Worm (Caenorhabditis elegans) whole organism, L2 larva: ENCODE data around the gene F56D5.2.

Source experiments
- ZK546.5 ChIP-seq: sonication (generic microtip); optimal IDR thresholded peaks from 2 replicates; lab custom pipeline; 2017; ENCODE audit warnings: missing biosample characterization, missing genetic modification characterization
- gmeb-1 ChIP-seq: fragments of 150-350 bp; optimal IDR thresholded peaks from 2 replicates; lab custom pipeline; 2014; ENCODE audit warnings: missing biosample characterization, missing genetic modification characterization
- lin-11 ChIP-seq: fragments of 150-350 bp; sonication (generic microtip); optimal IDR thresholded peaks from 2 replicates; lab custom pipeline; 2014; ENCODE audit warnings: missing biosample characterization, missing genetic modification characterization, inconsistent platforms, mixed read lengths
- lsy-2 ChIP-seq, 2 experiments: fragments of 150-350 bp in 1 of 2; sonication (generic microtip) in 1 of 2; optimal IDR thresholded peaks; 2 replicates each; lab custom pipeline; 2014 to 2017; ENCODE audit warnings: missing biosample characterization in 2 of 2, missing genetic modification characterization in 2 of 2
- mab-5 ChIP-seq: fragments of 150-350 bp; optimal IDR thresholded peaks from 2 replicates; lab custom pipeline; 2014; ENCODE audit warnings: missing biosample characterization, missing genetic modification characterization
- mdl-1 ChIP-seq, 2 experiments: fragments of 150-350 bp in 1 of 2; sonication (generic microtip) in 1 of 2; optimal IDR thresholded peaks; 2 replicates each; lab custom pipeline; 2017; ENCODE audit warnings: missing biosample characterization in 2 of 2, missing genetic modification characterization in 2 of 2
- nhr-12 ChIP-seq: fragments of 150-350 bp; optimal IDR thresholded peaks from 2 replicates; lab custom pipeline; 2014; ENCODE audit warnings: missing biosample characterization, missing genetic modification characterization
- nhr-23 ChIP-seq: fragments of 150-350 bp; optimal IDR thresholded peaks from 2 replicates; lab custom pipeline; 2014; ENCODE audit warnings: missing biosample characterization, missing genetic modification reagents, missing genetic modification characterization
- skn-1 ChIP-seq: sonication (generic microtip); optimal IDR thresholded peaks from 2 replicates; lab custom pipeline; 2017; ENCODE audit warnings: missing biosample characterization, missing genetic modification characterization
- unc-62 ChIP-seq: fragments of 150-350 bp; optimal IDR thresholded peaks from 2 replicates; lab custom pipeline; 2014; ENCODE audit warnings: missing biosample characterization, missing genetic modification reagents, missing genetic modification characterization
- ztf-11 ChIP-seq: sonication (generic microtip); optimal IDR thresholded peaks from 2 replicates; lab custom pipeline; 2017; ENCODE audit warnings: missing biosample characterization, missing genetic modification characterization

ce11 chrIV:9384826-9385225 is 13.6 kb downstream of the F56D5.2 start, which contains the start of gene C10C5.7:
- TF ChIP-seq lsy-2 (tag; optimal IDR thresholded peaks at IDR 0.05; lab: Kevin White, UChicago) (no peak), ztf-11 (tag; lab: Kevin White, UChicago) (no peak), nhr-23 (tag; lab: Kevin White, UChicago) (no peak), lin-11 (no peak), mab-5 (tag; lab: Kevin White, UChicago) (no peak), skn-1 (tag; lab: Kevin White, UChicago) (no peak), nhr-12 (tag; lab: Kevin White, UChicago) (no peak), unc-62 (GFP tag; lab: Kevin White, UChicago) (no peak), mdl-1 (tag; optimal IDR thresholded peaks at IDR 0.05; lab: Kevin White, UChicago) (no peak), ZK546.5 (no peak), gmeb-1 (no peak)
